Fruit fly (Drosophila melanogaster) whole organism, embryonic: ENCODE measurements around the gene Tcs6.

Experiments
- Adf1 ChIP-seq: fragments of 200-800 bp; sonication (Bioruptor generic); IDR thresholded peaks from 2 replicates; pipeline ENCODE4 v1.3.6; 2022; ENCODE audit warnings: missing biosample characterization, missing genetic modification characterization
- Aef1 ChIP-seq: fragments of 200-800 bp; sonication (Bioruptor generic); IDR thresholded peaks from 3 replicates; pipeline ENCODE4 v1.3.6; 2022; ENCODE audit warnings: missing biosample characterization, missing genetic modification characterization
- CG10431 ChIP-seq: fragments of 200-800 bp; sonication (Bioruptor generic); optimal IDR thresholded peaks from 3 replicates; lab custom pipeline; 2018; ENCODE audit warnings: missing biosample characterization, mild to moderate bottlenecking, missing genetic modification characterization
- CG12942 ChIP-seq: fragments of 200-800 bp; sonication (Bioruptor generic); optimal IDR thresholded peaks from 3 replicates; lab custom pipeline; 2016; ENCODE audit warnings: missing biosample characterization, missing genetic modification characterization
- CG13123 ChIP-seq: fragments of 200-800 bp; sonication (Bioruptor generic); optimal IDR thresholded peaks from 2 replicates; lab custom pipeline; 2016; ENCODE audit warnings: missing biosample characterization, missing genetic modification characterization
- CG14667 ChIP-seq: fragments of 200-800 bp; sonication (Bioruptor generic); IDR thresholded peaks from 2 replicates; pipeline ENCODE4 v1.3.6; 2022; ENCODE audit warnings: missing biosample characterization, missing genetic modification characterization
- CG17568 ChIP-seq: fragments of 200-800 bp; sonication (Bioruptor generic); optimal IDR thresholded peaks from 2 replicates; lab custom pipeline; 2018; ENCODE audit warnings: missing biosample characterization, mild to moderate bottlenecking, missing genetic modification characterization, moderate library complexity
- CG2116 ChIP-seq: fragments of 200-800 bp; sonication (Bioruptor generic); optimal IDR thresholded peaks from 3 replicates; lab custom pipeline; 2018; ENCODE audit warnings: missing biosample characterization, mild to moderate bottlenecking, missing genetic modification characterization
- CG2120 ChIP-seq: fragments of 200-800 bp; sonication (Bioruptor generic); optimal IDR thresholded peaks from 3 replicates; lab custom pipeline; 2016; ENCODE audit warnings: missing biosample characterization, missing genetic modification characterization
- CG30020 ChIP-seq: fragments of 200-800 bp; optimal IDR thresholded peaks from 2 replicates; lab custom pipeline; 2019; ENCODE audit warnings: missing biosample characterization, mild to moderate bottlenecking, missing genetic modification characterization, moderate library complexity
- CG31224 ChIP-seq: fragments of 200-800 bp; sonication (Bioruptor generic); IDR thresholded peaks from 2 replicates; pipeline ENCODE4 v1.3.6; 2022; ENCODE audit warnings: missing biosample characterization, missing genetic modification characterization
- CG4707 ChIP-seq: fragments of 200-800 bp; sonication (Bioruptor generic); optimal IDR thresholded peaks from 2 replicates; lab custom pipeline; 2018; ENCODE audit warnings: missing biosample characterization, mild to moderate bottlenecking, missing genetic modification characterization, moderate library complexity
- CG6689 ChIP-seq: fragments of 200-800 bp; sonication (Bioruptor generic); IDR thresholded peaks from 2 replicates; pipeline ENCODE4 v1.3.6; 2022; ENCODE audit warnings: missing biosample characterization, missing genetic modification characterization
- CG7357 ChIP-seq: fragments of 200-800 bp; sonication (Bioruptor generic); IDR thresholded peaks from 3 replicates; pipeline ENCODE4 v1.3.6; 2022; ENCODE audit warnings: missing biosample characterization, missing genetic modification characterization
- CG7786 ChIP-seq: fragments of 200-800 bp; sonication (Bioruptor generic); optimal IDR thresholded peaks from 2 replicates; lab custom pipeline; 2016; ENCODE audit warnings: missing biosample characterization, missing genetic modification characterization
- CG9215 ChIP-seq: fragments of 200-800 bp; sonication (Bioruptor generic); IDR thresholded peaks from 2 replicates; pipeline ENCODE4 v1.3.6; 2022; ENCODE audit warnings: missing biosample characterization, missing genetic modification characterization
- CG9932 ChIP-seq: fragments of 200-800 bp; sonication (Bioruptor generic); IDR thresholded peaks from 2 replicates; pipeline ENCODE4 v1.3.6; 2022; ENCODE audit warnings: missing biosample characterization, missing genetic modification characterization
- Camta ChIP-seq: fragments of 200-800 bp; sonication (Bioruptor generic); optimal IDR thresholded peaks from 2 replicates; lab custom pipeline; 2016; ENCODE audit warnings: missing biosample characterization, missing genetic modification characterization
- Chrac-16 ChIP-seq: fragments of 200-800 bp; sonication (Bioruptor generic); optimal IDR thresholded peaks from 3 replicates; lab custom pipeline; 2016; ENCODE audit warnings: missing biosample characterization, missing genetic modification characterization
- Ets65A ChIP-seq: fragments of 200-800 bp; sonication (Bioruptor generic); peaks from one replicate; lab custom pipeline; 2016; ENCODE audit warnings: missing biosample characterization, missing genetic modification characterization
- Hmr ChIP-seq: fragments of 200-800 bp; sonication (Bioruptor generic); optimal IDR thresholded peaks from 3 replicates; lab custom pipeline; 2017; ENCODE audit warnings: mild to moderate bottlenecking, missing biosample characterization, missing genetic modification reagents, missing genetic modification characterization
- NFAT ChIP-seq: fragments of 200-800 bp; sonication (Bioruptor generic); IDR thresholded peaks from 2 replicates; pipeline ENCODE4 v1.3.6; 2022; ENCODE audit warnings: missing biosample characterization, missing genetic modification characterization
- Neu2 ChIP-seq: fragments of 200-800 bp; sonication (Bioruptor generic); optimal IDR thresholded peaks from 3 replicates; lab custom pipeline; 2016; ENCODE audit warnings: missing biosample characterization, missing genetic modification characterization, borderline replicate concordance
- Oli ChIP-seq: fragments of 200-800 bp; sonication (Bioruptor generic); optimal IDR thresholded peaks from 2 replicates; lab custom pipeline; 2018; ENCODE audit warnings: missing biosample characterization, mild to moderate bottlenecking, missing genetic modification characterization, moderate library complexity
- ato ChIP-seq: fragments of 200-800 bp; sonication (Bioruptor generic); IDR thresholded peaks from 2 replicates; pipeline ENCODE4 v1.3.6; 2022; ENCODE audit warnings: missing biosample characterization, missing genetic modification characterization; ENCODE audit not compliant: partially characterized antibody
- bcd ChIP-seq: fragments of 200-800 bp; sonication (Bioruptor generic); optimal IDR thresholded peaks from 2 replicates; lab custom pipeline; 2017; ENCODE audit warnings: missing biosample characterization, mild to moderate bottlenecking, missing genetic modification characterization
- cato ChIP-seq: fragments of 200-800 bp; sonication (Bioruptor generic); optimal IDR thresholded peaks from 2 replicates; lab custom pipeline; 2016; ENCODE audit warnings: missing biosample characterization, missing genetic modification characterization, borderline replicate concordance
- danr ChIP-seq: fragments of 200-800 bp; sonication (Bioruptor generic); IDR thresholded peaks from 2 replicates; pipeline ENCODE4 v1.3.6; 2022; ENCODE audit warnings: missing biosample characterization, missing genetic modification characterization
- disco-r ChIP-seq: fragments of 200-800 bp; sonication (Bioruptor generic); optimal IDR thresholded peaks from 2 replicates; lab custom pipeline; 2016; ENCODE audit warnings: missing biosample characterization, missing genetic modification characterization
- gcm2 ChIP-seq: fragments of 200-800 bp; sonication (Bioruptor generic); optimal IDR thresholded peaks from 2 replicates; lab custom pipeline; 2016; ENCODE audit warnings: missing biosample characterization, missing genetic modification characterization
- gt ChIP-seq: fragments of 200-800 bp; sonication (Bioruptor generic); IDR thresholded peaks from 2 replicates; pipeline ENCODE4 v1.3.6; 2022; ENCODE audit warnings: missing biosample characterization, missing genetic modification characterization
- hkb ChIP-seq, 2 experiments: fragments of 200-800 bp in 1 of 2; fragments of >200 bp in 1 of 2; sonication (Bioruptor generic) in 1 of 2; IDR thresholded peaks in 1 of 2; optimal IDR thresholded peaks in 1 of 2; 2 replicates each; pipeline versions ENCODE4 v1.3.6 to Lab custom; 2017 to 2022; ENCODE audit warnings: missing biosample characterization in 1 of 2, missing genetic modification characterization in 1 of 2
- insv ChIP-seq, 2 experiments: fragments of 200-800 bp; sonication (Bioruptor generic); optimal IDR thresholded peaks; 3 replicates each; lab custom pipeline; 2016 to 2018; ENCODE audit warnings: missing biosample characterization in 2 of 2, missing genetic modification characterization in 2 of 2
- jing ChIP-seq: fragments of 200-800 bp; sonication (Bioruptor generic); optimal IDR thresholded peaks from 2 replicates; lab custom pipeline; 2018; ENCODE audit warnings: missing biosample characterization, mild to moderate bottlenecking, missing genetic modification characterization
- jumu ChIP-seq: fragments of 200-800 bp; sonication (Bioruptor generic); optimal IDR thresholded peaks from 3 replicates; lab custom pipeline; 2016; ENCODE audit warnings: missing biosample characterization, missing genetic modification characterization
- lilli ChIP-seq: fragments of 200-800 bp; sonication (Bioruptor generic); optimal IDR thresholded peaks from 3 replicates; lab custom pipeline; 2016; ENCODE audit warnings: missing biosample characterization, missing genetic modification characterization
- maf-S ChIP-seq: fragments of 200-800 bp; sonication (Bioruptor generic); optimal IDR thresholded peaks from 2 replicates; lab custom pipeline; 2016; ENCODE audit warnings: missing biosample characterization, missing genetic modification characterization
- prd ChIP-seq, 3 experiments: fragments of >200 bp in 2 of 3; fragments of 200-800 bp in 1 of 3; sonication (Bioruptor generic) in 1 of 3; optimal IDR thresholded peaks in 2 of 3; IDR thresholded peaks in 1 of 3; 2 replicates in 2 of 3; 3 replicates in 1 of 3; pipeline versions ENCODE4 v1.3.6 to Lab custom; 2017 to 2022; ENCODE audit warnings: missing biosample characterization in 1 of 3, missing genetic modification characterization in 1 of 3
- pum ChIP-seq: fragments of 200-800 bp; sonication (Bioruptor generic); optimal IDR thresholded peaks from 2 replicates; lab custom pipeline; 2016; ENCODE audit warnings: missing biosample characterization, missing genetic modification characterization
- pzg ChIP-seq: fragments of 200-800 bp; sonication (Bioruptor generic); optimal IDR thresholded peaks from 3 replicates; lab custom pipeline; 2018; ENCODE audit warnings: missing biosample characterization, mild to moderate bottlenecking, missing genetic modification characterization, moderate library complexity
- scrt ChIP-seq: fragments of 200-800 bp; sonication (Bioruptor generic); optimal IDR thresholded peaks from 2 replicates; lab custom pipeline; 2018; ENCODE audit warnings: missing biosample characterization, mild to moderate bottlenecking, missing genetic modification characterization, moderate library complexity
- slou ChIP-seq: fragments of 200-800 bp; sonication (Bioruptor generic); optimal IDR thresholded peaks from 3 replicates; lab custom pipeline; 2016; ENCODE audit warnings: missing biosample characterization, missing genetic modification characterization
- ssp ChIP-seq: fragments of 200-800 bp; sonication (Bioruptor generic); IDR thresholded peaks from 2 replicates; pipeline ENCODE4 v1.3.6; 2022; ENCODE audit warnings: missing biosample characterization, missing genetic modification characterization
- sug ChIP-seq: fragments of 200-800 bp; optimal IDR thresholded peaks from 2 replicates; lab custom pipeline; 2019; ENCODE audit warnings: missing biosample characterization, mild to moderate bottlenecking, missing genetic modification characterization, moderate library complexity
- trem ChIP-seq: fragments of 200-800 bp; optimal IDR thresholded peaks from 3 replicates; lab custom pipeline; 2019; ENCODE audit warnings: missing biosample characterization, mild to moderate bottlenecking, missing genetic modification characterization, moderate library complexity
- tx ChIP-seq: fragments of 200-800 bp; sonication (Bioruptor generic); optimal IDR thresholded peaks from 2 replicates; lab custom pipeline; 2016; ENCODE audit warnings: missing biosample characterization, missing genetic modification characterization
- unc-4 ChIP-seq: fragments of 200-800 bp; sonication (Bioruptor generic); IDR thresholded peaks from 2 replicates; pipeline ENCODE4 v1.3.6; 2022; ENCODE audit warnings: missing biosample characterization, missing genetic modification characterization; ENCODE audit not compliant: partially characterized antibody
- wdn ChIP-seq: fragments of 200-800 bp; sonication (Bioruptor generic); IDR thresholded peaks from 2 replicates; pipeline ENCODE4 v1.3.6; 2022; ENCODE audit warnings: missing biosample characterization, missing genetic modification characterization
- zfh2 ChIP-seq: fragments of 200-800 bp; sonication (Bioruptor generic); optimal IDR thresholded peaks from 2 replicates; lab custom pipeline; 2016; ENCODE audit warnings: missing biosample characterization, missing genetic modification characterization

The Tcs6 gene

DNA sequence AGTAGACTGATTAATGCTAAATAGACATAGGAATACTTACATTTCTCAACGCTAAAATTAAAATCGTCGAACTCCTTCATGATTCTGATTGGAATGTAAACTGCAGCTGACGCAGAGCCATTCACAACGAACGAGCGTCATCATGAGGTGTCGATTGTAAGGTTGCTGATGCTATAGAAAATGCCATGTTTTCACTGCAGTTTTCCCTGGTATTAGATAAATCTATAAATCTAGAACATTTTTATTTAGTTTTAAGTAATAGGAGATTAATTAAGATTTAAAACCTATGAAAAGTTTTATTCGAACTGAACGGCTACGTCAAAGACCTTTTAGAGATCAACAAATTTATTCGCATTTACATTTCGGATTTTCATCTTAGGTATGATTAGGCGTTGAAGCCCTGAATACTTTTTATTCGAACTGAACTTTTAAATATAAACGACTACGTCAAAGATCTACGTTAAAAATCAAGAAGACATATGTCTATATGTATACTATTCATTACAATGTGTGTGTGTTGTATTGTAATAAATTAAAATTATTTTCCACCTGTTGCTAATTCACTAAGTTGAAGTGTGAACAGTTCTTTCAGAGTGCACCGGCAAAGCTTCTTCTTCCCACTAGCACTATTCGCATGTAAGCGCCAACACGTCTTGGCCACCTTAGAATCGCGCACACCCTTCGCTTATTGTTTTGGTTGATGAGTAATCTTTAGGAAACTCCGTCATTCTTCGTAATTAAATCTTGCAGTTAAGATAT lies 5.7 kb downstream of the Tcs6 start, which contains the start of the genes Exo84 and Vps2 (continued):
- TF ChIP-seq CG30020 (tag; lab: Kevin White, UChicago) (peak; percentile 81), gt (no peak), Chrac-16 (GFP tag; lab: Kevin White, UChicago) (peak; percentile 38), Hmr (no peak), CG9932 (peak; percentile 64), scrt (GFP tag; lab: Kevin White, UChicago) (peak; percentile 81), CG17568 (GFP tag; lab: Kevin White, UChicago) (no peak), sug (tag; lab: Kevin White, UChicago) (peak; percentile 68), ato (GFP tag; lab: Robert Waterston, UW) (no peak), Oli (peak; percentile 58), lilli (peak; percentile 33), disco-r (GFP tag; lab: Kevin White, UChicago) (no peak), Aef1 (GFP tag; lab: Robert Waterston, UW) (peak; percentile 38; the same call in 2 of the 3 replicates), jumu (GFP tag; lab: Kevin White, UChicago) (peak; percentile 46), Ets65A (GFP tag; lab: Kevin White, UChicago) (peak; percentile 89), hkb (optimal IDR thresholded peaks at IDR 0.05; lab: Kevin White, UChicago) (no peak), hkb (GFP tag; IDR thresholded peaks at IDR 0.05; lab: Robert Waterston, UW) (no peak), CG12942 (GFP tag; lab: Kevin White, UChicago) (peak; percentile 29), prd (optimal IDR thresholded peaks at IDR 0.05; lab: Kevin White, UChicago) (no peak), prd (GFP tag; IDR thresholded peaks at IDR 0.05; lab: Robert Waterston, UW) (peak; percentile 68; the same call in 1 of the 3 replicates), trem (peak; percentile 31), CG7357 (GFP tag; lab: Robert Waterston, UW) (peak; percentile 93), unc-4 (no peak), NFAT (peak; percentile 26; the same call in 1 of the 2 replicates), jing (no peak), Camta (GFP tag; lab: Kevin White, UChicago) (peak; percentile 17), pum (GFP tag; lab: Kevin White, UChicago) (peak; percentile 22), wdn (GFP tag; lab: Robert Waterston, UW) (peak; percentile 10; the same call in 1 of the 2 replicates), CG2120 (peak; percentile 65), danr (GFP tag; lab: Robert Waterston, UW) (no peak), CG14667 (GFP tag; lab: Robert Waterston, UW) (peak; percentile 50; the same call in 1 of the 2 replicates), CG6689 (GFP tag; lab: Robert Waterston, UW) (peak; percentile 97), insv (GFP tag; optimal IDR thresholded peaks at IDR 0.05; lab: Kevin White, UChicago) (peak; percentile 30 to 93), cato (GFP tag; lab: Kevin White, UChicago) (peak; percentile 45), CG2116 (peak; percentile 13), ssp (peak; percentile 86), Neu2 (GFP tag; lab: Kevin White, UChicago) (no peak), Adf1 (GFP tag; lab: Robert Waterston, UW) (no peak), CG9215 (GFP tag; lab: Robert Waterston, UW) (peak; percentile 67), tx (GFP tag; lab: Kevin White, UChicago) (peak; percentile 28), maf-S (GFP tag; lab: Kevin White, UChicago) (peak; percentile 1), CG31224 (GFP tag; lab: Robert Waterston, UW) (peak; percentile 29; the same call in 1 of the 2 replicates), CG13123 (no peak), bcd (peak; percentile 70), gcm2 (GFP tag; lab: Kevin White, UChicago) (no peak), CG10431 (peak; percentile 11), CG7786 (GFP tag; lab: Kevin White, UChicago) (no peak), slou (GFP tag; lab: Kevin White, UChicago) (no peak), zfh2 (peak; percentile 63), pzg (GFP tag; lab: Kevin White, UChicago) (peak; percentile 38), CG4707 (GFP tag; lab: Kevin White, UChicago) (no peak)
